Worm (Caenorhabditis elegans): ENCODE measurements around the gene F16G10.11.

F16G10.11 gene

ce11 chrII:2354476-2354875, 39.2 kb downstream of the F16G10.11 start, which contains the start of gene F43C11.2:
F43C11.2 (plus strand) TSS chrII:2354776.
- no peak for TF ChIP-seq ttx-3 (tag; optimal IDR thresholded peaks at IDR 0.05)
- no peak for TF ChIP-seq ceh-30 (tag; optimal IDR thresholded peaks at IDR 0.05)
- TF ChIP-seq nhr-232 (tag; optimal IDR thresholded peaks at IDR 0.05) = no peak
- no peak for TF ChIP-seq lin-11 (tag; optimal IDR thresholded peaks at IDR 0.05)
- no peak for TF ChIP-seq gmeb-2 (tag; optimal IDR thresholded peaks at IDR 0.05)
- TF ChIP-seq unc-3 (GFP tag; conservative IDR thresholded peaks at IDR 0.05) = no peak
- TF ChIP-seq unc-3 (tag; optimal IDR thresholded peaks at IDR 0.05) = no peak
- TF ChIP-seq T23F11.4 (GFP tag; optimal IDR thresholded peaks at IDR 0.05) = no peak

- TF ChIP-seq elt-4 (tag; optimal IDR thresholded peaks at IDR 0.05) (no peak), pha-4 (tag; optimal IDR thresholded peaks at IDR 0.05) (no peak), unc-86 (tag; optimal IDR thresholded peaks at IDR 0.05) (no peak), hlh-30 (tag; optimal IDR thresholded peaks at IDR 0.05; ENCODE audit: insufficient read depth) (no peak), zip-5 (tag; optimal IDR thresholded peaks at IDR 0.05) (no peak), hlh-8 (tag; optimal IDR thresholded peaks at IDR 0.05) (no peak), F13H6.1 (tag; optimal IDR thresholded peaks at IDR 0.05) (no peak), K09A11.1 (tag; optimal IDR thresholded peaks at IDR 0.05; ENCODE audit: insufficient read depth) (no peak), che-1 (tag; optimal IDR thresholded peaks at IDR 0.05) (no peak), ceh-18 (tag; optimal IDR thresholded peaks at IDR 0.05) (no peak), lin-11 (tag; optimal IDR thresholded peaks at IDR 0.05) (no peak), fax-1 (tag; optimal IDR thresholded peaks at IDR 0.05) (no peak), lim-6 (tag; optimal IDR thresholded peaks at IDR 0.05) (no peak), C08G9.2 (tag; optimal IDR thresholded peaks at IDR 0.05) (no peak), ceh-31 (tag; optimal IDR thresholded peaks at IDR 0.05) (no peak), hlh-15 (tag; optimal IDR thresholded peaks at IDR 0.05) (no peak), tbx-7 (tag; optimal IDR thresholded peaks at IDR 0.05) (no peak), unc-55 (GFP tag; optimal IDR thresholded peaks at IDR 0.05) (no peak), dve-1 (tag; optimal IDR thresholded peaks at IDR 0.05) (no peak), ceh-14 (tag; optimal IDR thresholded peaks at IDR 0.05) (no peak)
Observed at ce11 chrII:2353012-2353411, 40.7 kb downstream of the F16G10.11 start, which contains the start of gene F43C11.3. F43C11.3 (plus strand) TSS chrII:2353312.

- no peak for TF ChIP-seq sox-2 (GFP tag; IDR thresholded peaks at IDR 0.05)
- no peak for TF ChIP-seq pha-4 (tag; optimal IDR thresholded peaks at IDR 0.05)
- no peak for TF ChIP-seq sdc-2 (tag; optimal IDR thresholded peaks at IDR 0.05)
- no peak for TF ChIP-seq pat-9 (tag; optimal IDR thresholded peaks at IDR 0.05)
- no peak for TF ChIP-seq unc-3 (GFP tag; conservative IDR thresholded peaks at IDR 0.05)
- no peak for TF ChIP-seq unc-3 (tag; optimal IDR thresholded peaks at IDR 0.05)
- no peak for TF ChIP-seq hlh-13 (GFP tag; optimal IDR thresholded peaks at IDR 0.05)
- no peak for TF ChIP-seq ceh-6 (GFP tag; optimal IDR thresholded peaks at IDR 0.05)
- no peak for TF ChIP-seq K02D7.2 (tag; optimal IDR thresholded peaks at IDR 0.05)
- no peak for TF ChIP-seq che-1 (tag; optimal IDR thresholded peaks at IDR 0.05)
- TF ChIP-seq ceh-34 (tag; optimal IDR thresholded peaks at IDR 0.05) = no peak
- TF ChIP-seq ceh-31 (tag; optimal IDR thresholded peaks at IDR 0.05) = no peak
- no peak for TF ChIP-seq hlh-15 (tag; optimal IDR thresholded peaks at IDR 0.05)
- no peak for TF ChIP-seq ceh-24 (tag; optimal IDR thresholded peaks at IDR 0.05)
- no peak for TF ChIP-seq pax-1 (tag; optimal IDR thresholded peaks at IDR 0.05)
- no peak for TF ChIP-seq ceh-2 (tag; optimal IDR thresholded peaks at IDR 0.05)
- TF ChIP-seq ceh-22 (tag; optimal IDR thresholded peaks at IDR 0.05) = no peak
- no peak for TF ChIP-seq syd-9 (tag; optimal IDR thresholded peaks at IDR 0.05)
- TF ChIP-seq nhr-11 (tag; optimal IDR thresholded peaks at IDR 0.05) = no peak
Observed at ce11 chrII:2352546-2352945, 41.2 kb downstream of the F16G10.11 start, which contains the start of gene F43C11.10. F43C11.10 (minus strand) TSS chrII:2352646.
